Fruit fly (Drosophila melanogaster) whole organism, embryonic: ENCODE data around the gene Lsp2.

Experiments used
- BEAF-32 ChIP-seq: fragments of 200-800 bp; sonication (Bioruptor generic); optimal IDR thresholded peaks from 3 replicates; lab custom pipeline; 2017; ENCODE audit warnings: missing biosample characterization, missing genetic modification characterization, mild to moderate bottlenecking, moderate library complexity, missing genetic modification reagents
- CG11560 ChIP-seq: fragments of 200-800 bp; sonication (Bioruptor generic); IDR thresholded peaks from 3 replicates; pipeline ENCODE4 v1.3.6; 2022; ENCODE audit warnings: missing biosample characterization, missing genetic modification characterization
- CG14710 ChIP-seq: fragments of 200-800 bp; sonication (Bioruptor generic); optimal IDR thresholded peaks from 3 replicates; lab custom pipeline; 2019; ENCODE audit warnings: missing biosample characterization, mild to moderate bottlenecking, missing genetic modification characterization, moderate library complexity
- CG15514 ChIP-seq: fragments of 200-800 bp; sonication (Bioruptor generic); optimal IDR thresholded peaks from 3 replicates; lab custom pipeline; 2017; ENCODE audit warnings: missing biosample characterization, missing genetic modification characterization, mild to moderate bottlenecking, moderate library complexity, missing genetic modification reagents
- CG17186 ChIP-seq: fragments of 200-800 bp; sonication (Bioruptor generic); optimal IDR thresholded peaks from 3 replicates; lab custom pipeline; 2017; ENCODE audit warnings: missing biosample characterization, missing genetic modification reagents, missing genetic modification characterization
- CG17359 ChIP-seq: fragments of 200-800 bp; sonication (Bioruptor generic); optimal IDR thresholded peaks from 3 replicates; lab custom pipeline; 2018; ENCODE audit warnings: missing biosample characterization, mild to moderate bottlenecking, missing genetic modification characterization, moderate library complexity
- CG17829 ChIP-seq: fragments of 200-800 bp; optimal IDR thresholded peaks from 2 replicates; lab custom pipeline; 2019; ENCODE audit warnings: missing biosample characterization, mild to moderate bottlenecking, missing genetic modification characterization, moderate library complexity
- CG18476 ChIP-seq: fragments of 200-800 bp; sonication (Bioruptor generic); optimal IDR thresholded peaks from 2 replicates; lab custom pipeline; 2016; ENCODE audit warnings: missing biosample characterization, mild to moderate bottlenecking, missing genetic modification characterization
- CG18599 ChIP-seq: fragments of 200-800 bp; sonication (Bioruptor generic); optimal IDR thresholded peaks from 3 replicates; lab custom pipeline; 2017; ENCODE audit warnings: missing biosample characterization, missing genetic modification characterization, mild to moderate bottlenecking, moderate library complexity, missing genetic modification reagents
- CG2116 ChIP-seq: fragments of 200-800 bp; sonication (Bioruptor generic); optimal IDR thresholded peaks from 3 replicates; lab custom pipeline; 2018; ENCODE audit warnings: missing biosample characterization, mild to moderate bottlenecking, missing genetic modification characterization
- CG30431 ChIP-seq: fragments of 200-800 bp; sonication (Bioruptor generic); optimal IDR thresholded peaks from 2 replicates; lab custom pipeline; 2017; ENCODE audit warnings: missing biosample characterization, missing genetic modification characterization
- CG34224 ChIP-seq: fragments of 200-800 bp; sonication (Bioruptor generic); IDR thresholded peaks from 3 replicates; pipeline ENCODE4 v1.3.6; 2022; ENCODE audit warnings: missing biosample characterization, missing genetic modification characterization; ENCODE audit not compliant: partially characterized antibody
- CG4617 ChIP-seq: fragments of 200-800 bp; sonication (Bioruptor generic); optimal IDR thresholded peaks from 3 replicates; lab custom pipeline; 2016; ENCODE audit warnings: missing biosample characterization, missing genetic modification characterization, borderline replicate concordance
- CG4707 ChIP-seq: fragments of 200-800 bp; sonication (Bioruptor generic); optimal IDR thresholded peaks from 2 replicates; lab custom pipeline; 2018; ENCODE audit warnings: missing biosample characterization, mild to moderate bottlenecking, missing genetic modification characterization, moderate library complexity
- CG6791 ChIP-seq: fragments of 200-800 bp; sonication (Bioruptor generic); IDR thresholded peaks from 3 replicates; pipeline ENCODE4 v1.3.6; 2022; ENCODE audit warnings: missing biosample characterization, missing genetic modification characterization; ENCODE audit not compliant: partially characterized antibody
- CG7357 ChIP-seq: fragments of 200-800 bp; sonication (Bioruptor generic); IDR thresholded peaks from 3 replicates; pipeline ENCODE4 v1.3.6; 2022; ENCODE audit warnings: missing biosample characterization, missing genetic modification characterization
- Dp ChIP-seq: fragments of 200-800 bp; sonication (Bioruptor generic); optimal IDR thresholded peaks from 2 replicates; lab custom pipeline; 2018; ENCODE audit warnings: missing biosample characterization, mild to moderate bottlenecking, missing genetic modification characterization, moderate library complexity
- Dref ChIP-seq: fragments of 200-800 bp; sonication (Bioruptor generic); IDR thresholded peaks from 2 replicates; pipeline ENCODE4 v1.3.6; 2022; ENCODE audit warnings: missing biosample characterization, missing genetic modification characterization
- Ets97D ChIP-seq: fragments of 200-800 bp; sonication (Bioruptor generic); optimal IDR thresholded peaks from 3 replicates; lab custom pipeline; 2016; ENCODE audit warnings: missing biosample characterization, missing genetic modification characterization
- HHEX ChIP-seq: fragments of 200-800 bp; sonication (Bioruptor generic); optimal IDR thresholded peaks from 3 replicates; lab custom pipeline; 2017; ENCODE audit warnings: missing biosample characterization, mild to moderate bottlenecking, missing genetic modification characterization, missing genetic modification reagents
- HLH4C ChIP-seq: fragments of 200-800 bp; sonication (Bioruptor generic); IDR thresholded peaks from 3 replicates; pipeline ENCODE4 v1.3.6; 2022; ENCODE audit warnings: missing biosample characterization, missing genetic modification characterization; ENCODE audit not compliant: partially characterized antibody
- Hey ChIP-seq: fragments of 200-800 bp; sonication (Bioruptor generic); optimal IDR thresholded peaks from 3 replicates; lab custom pipeline; 2018; ENCODE audit warnings: missing biosample characterization, mild to moderate bottlenecking, missing genetic modification characterization
- Kr ChIP-seq: fragments of 200-800 bp; sonication (Bioruptor generic); optimal IDR thresholded peaks from 2 replicates; lab custom pipeline; 2017; ENCODE audit warnings: missing biosample characterization, mild to moderate bottlenecking, missing genetic modification characterization
- MBD-R2 ChIP-seq: fragments of 200-800 bp; sonication (Bioruptor generic); IDR thresholded peaks from 2 replicates; pipeline ENCODE4 v1.3.6; 2022; ENCODE audit warnings: missing biosample characterization, missing genetic modification characterization
- MESR4 ChIP-seq: fragments of 200-800 bp; sonication (Bioruptor generic); optimal IDR thresholded peaks from 2 replicates; lab custom pipeline; 2018; ENCODE audit warnings: missing biosample characterization, mild to moderate bottlenecking, missing genetic modification characterization, moderate library complexity
- Med ChIP-seq: fragments of 200-800 bp; sonication (Bioruptor generic); peaks from one replicate; lab custom pipeline; 2016; ENCODE audit warnings: missing biosample characterization, missing genetic modification characterization, mild to moderate bottlenecking, inconsistent platforms, moderate library complexity
- NC2α ChIP-seq: fragments of 200-800 bp; sonication (Bioruptor generic); optimal IDR thresholded peaks from 2 replicates; lab custom pipeline; 2016; ENCODE audit warnings: missing biosample characterization, missing genetic modification characterization
- NK7.1 ChIP-seq: fragments of 200-800 bp; sonication (Bioruptor generic); optimal IDR thresholded peaks from 3 replicates; lab custom pipeline; 2016; ENCODE audit warnings: missing biosample characterization, missing genetic modification characterization
- Opbp ChIP-seq: fragments of 200-800 bp; sonication (Bioruptor generic); IDR thresholded peaks from 3 replicates; pipeline ENCODE4 v1.3.6; 2022; ENCODE audit warnings: missing biosample characterization, missing genetic modification characterization; ENCODE audit not compliant: partially characterized antibody
- Scr ChIP-seq: fragments of 200-800 bp; sonication (Bioruptor generic); IDR thresholded peaks from 2 replicates; pipeline ENCODE4 v1.3.6; 2022; ENCODE audit warnings: missing biosample characterization, missing genetic modification characterization; ENCODE audit not compliant: partially characterized antibody
- Sry-δ ChIP-seq: fragments of 200-800 bp; sonication (Bioruptor generic); optimal IDR thresholded peaks from 2 replicates; lab custom pipeline; 2016; ENCODE audit warnings: missing biosample characterization, missing genetic modification characterization
- Tbp ChIP-seq: fragments of >200 bp; optimal IDR thresholded peaks from 2 replicates; lab custom pipeline; 2018; ENCODE audit warnings: missing biosample characterization, missing genetic modification characterization
- YL-1 ChIP-seq: fragments of 200-800 bp; sonication (Bioruptor generic); optimal IDR thresholded peaks from 3 replicates; lab custom pipeline; 2017; ENCODE audit warnings: missing biosample characterization, mild to moderate bottlenecking, missing genetic modification characterization
- amos ChIP-seq: fragments of 200-800 bp; sonication (Bioruptor generic); IDR thresholded peaks from 2 replicates; pipeline ENCODE4 v1.3.6; 2022; ENCODE audit warnings: missing biosample characterization, missing genetic modification characterization; ENCODE audit not compliant: partially characterized antibody
- bbx ChIP-seq: fragments of 200-800 bp; sonication (Bioruptor generic); IDR thresholded peaks from 2 replicates; pipeline ENCODE4 v1.3.6; 2022; ENCODE audit warnings: missing biosample characterization, missing genetic modification characterization; ENCODE audit not compliant: partially characterized antibody
- chn ChIP-seq: fragments of 200-800 bp; sonication (Bioruptor generic); optimal IDR thresholded peaks from 2 replicates; lab custom pipeline; 2016; ENCODE audit warnings: missing biosample characterization, missing genetic modification characterization
- cwo ChIP-seq: fragments of 200-800 bp; sonication (Bioruptor generic); optimal IDR thresholded peaks from 3 replicates; lab custom pipeline; 2017; ENCODE audit warnings: missing biosample characterization, missing genetic modification characterization, mild to moderate bottlenecking, moderate library complexity, missing genetic modification reagents
- h ChIP-seq: fragments of >200 bp; optimal IDR thresholded peaks from 2 replicates; lab custom pipeline; 2017
- pho ChIP-seq: fragments of 200-800 bp; sonication (Bioruptor generic); optimal IDR thresholded peaks from 2 replicates; lab custom pipeline; 2016; ENCODE audit warnings: missing biosample characterization, missing genetic modification characterization
- sens ChIP-seq: fragments of 200-800 bp; sonication (Bioruptor generic); peaks from one replicate; lab custom pipeline; 2016; ENCODE audit warnings: missing biosample characterization, missing genetic modification characterization
- sqz ChIP-seq: fragments of 200-800 bp; sonication (Bioruptor generic); optimal IDR thresholded peaks from 3 replicates; lab custom pipeline; 2018; ENCODE audit warnings: missing biosample characterization, mild to moderate bottlenecking, missing genetic modification characterization
- stwl ChIP-seq: fragments of 200-800 bp; sonication (Bioruptor generic); optimal IDR thresholded peaks from 3 replicates; lab custom pipeline; 2018; ENCODE audit warnings: missing biosample characterization, mild to moderate bottlenecking, missing genetic modification characterization, moderate library complexity
- trem ChIP-seq: fragments of 200-800 bp; optimal IDR thresholded peaks from 3 replicates; lab custom pipeline; 2019; ENCODE audit warnings: missing biosample characterization, mild to moderate bottlenecking, missing genetic modification characterization, moderate library complexity
- unc-4 ChIP-seq: fragments of 200-800 bp; sonication (Bioruptor generic); IDR thresholded peaks from 2 replicates; pipeline ENCODE4 v1.3.6; 2022; ENCODE audit warnings: missing biosample characterization, missing genetic modification characterization; ENCODE audit not compliant: partially characterized antibody
- vnd ChIP-seq: fragments of 200-800 bp; sonication (Bioruptor generic); IDR thresholded peaks from 3 replicates; pipeline ENCODE4 v1.3.6; 2022; ENCODE audit warnings: missing biosample characterization, missing genetic modification characterization; ENCODE audit not compliant: partially characterized antibody
- zen2 ChIP-seq: fragments of 200-800 bp; sonication (Bioruptor generic); IDR thresholded peaks from 3 replicates; pipeline ENCODE4 v1.3.6; 2022; ENCODE audit warnings: missing biosample characterization, missing genetic modification characterization; ENCODE audit not compliant: partially characterized antibody

Lsp2 gene

dm6 chr3L:12118631-12119030, 10.6 kb upstream of the Lsp2 start:
- TF ChIP-seq sens (GFP tag; lab: Kevin White, UChicago) (peak; percentile 12), Hey (no peak), chn (GFP tag; lab: Kevin White, UChicago) (no peak), Opbp (no peak), CG11560 (0 out of 3 replicates have a peak, but pooled peaks have one; percentile 10), NK7.1 (no peak)

- TF ChIP-seq unc-4 (GFP tag; lab: Robert Waterston, UW) (peak; percentile 73), CG15514 (GFP tag; lab: Kevin White, UChicago) (peak; percentile 44), stwl (peak; percentile 82), CG7357 (GFP tag; lab: Robert Waterston, UW) (0 out of 3 replicates have a peak, but pooled peaks have one; percentile 36), vnd (GFP tag; lab: Robert Waterston, UW) (peak; percentile 69), Med (GFP tag; lab: Kevin White, UChicago) (peak; percentile 76), NC2α (GFP tag; lab: Kevin White, UChicago) (no peak), YL-1 (peak; percentile 48), CG4617 (GFP tag; lab: Kevin White, UChicago) (peak; percentile 24), Dref (GFP tag; lab: Robert Waterston, UW) (peak; percentile 85), BEAF-32 (GFP tag; lab: Kevin White, UChicago) (peak; percentile 76), CG2116 (GFP tag; lab: Kevin White, UChicago) (peak; percentile 61), CG4707 (GFP tag; lab: Kevin White, UChicago) (no peak), MBD-R2 (GFP tag; lab: Robert Waterston, UW) (peak; percentile 79), amos (GFP tag; lab: Robert Waterston, UW) (peak; percentile 76), Opbp (peak; percentile 40; the same call in 2 of the 3 replicates), HLH4C (peak; percentile 78), CG18599 (GFP tag; lab: Kevin White, UChicago) (no peak), trem (tag; lab: Kevin White, UChicago) (peak; percentile 31), Ets97D (GFP tag; lab: Kevin White, UChicago) (peak; percentile 19), CG6791 (GFP tag; lab: Robert Waterston, UW) (peak; percentile 55; the same call in 2 of the 3 replicates), Scr (peak; percentile 73), cwo (no peak), CG17359 (tag; lab: Kevin White, UChicago) (peak; percentile 83), CG18476 (GFP tag; lab: Kevin White, UChicago) (no peak), CG14710 (tag; lab: Kevin White, UChicago) (peak; percentile 19), HHEX (no peak), CG30431 (no peak), Tbp (no peak), CG17186 (peak; percentile 1), Sry-δ (GFP tag; lab: Kevin White, UChicago) (peak; percentile 61), bbx (GFP tag; lab: Robert Waterston, UW) (peak; percentile 66), Kr (GFP tag; lab: Kevin White, UChicago) (no peak), pho (GFP tag; lab: Kevin White, UChicago) (no peak), Dp (GFP tag; lab: Kevin White, UChicago) (peak; percentile 68), MESR4 (GFP tag; lab: Kevin White, UChicago) (peak; percentile 72), CG17829 (tag; lab: Kevin White, UChicago) (peak; percentile 2), zen2 (peak; percentile 28; the same call in 1 of the 3 replicates), h (lab: Kevin White, UChicago) (no peak), CG34224 (GFP tag; lab: Robert Waterston, UW) (peak; percentile 67), sqz (GFP tag; lab: Kevin White, UChicago) (peak; percentile 60)
These were observed 9.2 kb upstream of the Lsp2 start, which contains the start of gene CG11560 for dm6 chr3L:12119875-12120485. CG11560 (plus strand) TSS chr3L:12120019.
